Worm (Caenorhabditis elegans) whole organism, young adult: ENCODE data around the gene gpx-6.

Experiments
- B0336.3 ChIP-seq: fragments of 200-800 bp; sonication (Bioruptor generic); IDR thresholded peaks from 2 replicates; pipeline ENCODE4 v1.3.6; 2022; ENCODE audit warnings: missing genetic modification characterization, missing compliant biosample characterization
- C17E4.6 ChIP-seq: fragments of 200-800 bp; sonication (Bioruptor generic); IDR thresholded peaks from 2 replicates; pipeline ENCODE4 v1.3.6; 2022; ENCODE audit warnings: missing genetic modification reagents, missing genetic modification characterization, missing compliant biosample characterization
- F22D6.2 ChIP-seq: sonication (generic microtip); optimal IDR thresholded peaks from 2 replicates; lab custom pipeline; 2016; ENCODE audit warnings: mild to moderate bottlenecking, missing genetic modification characterization, missing compliant biosample characterization
- F57A8.1 ChIP-seq: fragments of 200-800 bp; sonication (Bioruptor generic); optimal IDR thresholded peaks from 2 replicates; lab custom pipeline; 2018; ENCODE audit warnings: mild to moderate bottlenecking, missing genetic modification characterization, moderate library complexity, missing compliant biosample characterization
- T07F8.4 ChIP-seq: sonication (generic microtip); optimal IDR thresholded peaks from 2 replicates; lab custom pipeline; 2016; ENCODE audit warnings: mild to moderate bottlenecking, missing genetic modification characterization, moderate library complexity, missing compliant biosample characterization
- T26A5.8 ChIP-seq: sonication (generic microtip); optimal IDR thresholded peaks from 2 replicates; lab custom pipeline; 2016; ENCODE audit warnings: missing genetic modification characterization, missing compliant biosample characterization
- Y53F4B.3 ChIP-seq: fragments of 200-800 bp; sonication (Bioruptor generic); IDR thresholded peaks from 2 replicates; pipeline ENCODE4 v1.3.6; 2022; ENCODE audit warnings: missing genetic modification reagents, missing genetic modification characterization, missing compliant biosample characterization
- Y56A3A.18 ChIP-seq: fragments of 200-800 bp; sonication (Bioruptor generic); IDR thresholded peaks from 2 replicates; pipeline ENCODE4 v1.3.6; 2022; ENCODE audit warnings: missing genetic modification reagents, missing genetic modification characterization, missing compliant biosample characterization
- Y95B8A.8 ChIP-seq: fragments of 200-800 bp; sonication (Bioruptor generic); IDR thresholded peaks from 2 replicates; pipeline ENCODE4 v1.3.6; 2022; ENCODE audit warnings: missing genetic modification reagents, missing genetic modification characterization, missing compliant biosample characterization
- ama-1 ChIP-seq, 3 experiments: fragments of 150-350 bp in 1 of 3; sonication (generic microtip) in 2 of 3; optimal IDR thresholded peaks; 2 replicates each; lab custom pipeline; 2014 to 2018; ENCODE audit warnings: missing biosample characterization in 2 of 3, missing genetic modification characterization in 2 of 3, missing genetic modification reagents in 2 of 3
- attf-3 ChIP-seq: fragments of 200-800 bp; sonication (Bioruptor generic); conservative IDR thresholded peaks from 2 replicates; pipeline ENCODE4 v1.3.6; 2022; ENCODE audit warnings: missing genetic modification reagents, missing genetic modification characterization, missing compliant biosample characterization
- attf-6 ChIP-seq: fragments of 200-800 bp; sonication (Bioruptor generic); IDR thresholded peaks from 2 replicates; pipeline ENCODE4 v1.3.6; 2022; ENCODE audit warnings: missing genetic modification reagents, missing genetic modification characterization, missing compliant biosample characterization
- bed-2 ChIP-seq: fragments of 200-800 bp; sonication (Bioruptor generic); IDR thresholded peaks from 2 replicates; pipeline ENCODE4 v1.3.6; 2022; ENCODE audit warnings: missing genetic modification reagents, missing genetic modification characterization, missing compliant biosample characterization
- ceh-91 ChIP-seq: fragments of 200-800 bp; sonication (Bioruptor generic); IDR thresholded peaks from 2 replicates; pipeline ENCODE4 v1.3.6; 2022; ENCODE audit warnings: missing genetic modification reagents, missing genetic modification characterization, missing compliant biosample characterization
- dpl-1 ChIP-seq: fragments of 150-350 bp; optimal IDR thresholded peaks from 2 replicates; lab custom pipeline; 2014; ENCODE audit warnings: missing biosample characterization, missing genetic modification reagents, missing genetic modification characterization
- egl-18 ChIP-seq: fragments of 200-800 bp; sonication (Bioruptor generic); IDR thresholded peaks from 2 replicates; pipeline ENCODE4 v1.3.6; 2022; ENCODE audit warnings: missing genetic modification reagents, missing genetic modification characterization, missing compliant biosample characterization
- egl-44 ChIP-seq: fragments of 200-800 bp; sonication (Bioruptor generic); IDR thresholded peaks from 2 replicates; pipeline ENCODE4 v1.3.6; 2022; ENCODE audit warnings: missing genetic modification reagents, missing genetic modification characterization, missing compliant biosample characterization
- egrh-3 ChIP-seq: fragments of 200-800 bp; sonication (Bioruptor generic); IDR thresholded peaks from 2 replicates; pipeline ENCODE4 v1.3.6; 2022; ENCODE audit warnings: missing genetic modification reagents, missing genetic modification characterization, missing compliant biosample characterization
- ekl-4 ChIP-seq: fragments of 200-800 bp; sonication (Bioruptor generic); IDR thresholded peaks from 2 replicates; pipeline ENCODE4 v1.3.6; 2022; ENCODE audit warnings: missing genetic modification reagents, missing genetic modification characterization, missing compliant biosample characterization
- gei-17 ChIP-seq: fragments of 200-800 bp; sonication (Bioruptor generic); optimal IDR thresholded peaks from 2 replicates; lab custom pipeline; 2018; ENCODE audit warnings: mild to moderate bottlenecking, missing genetic modification characterization, missing compliant biosample characterization
- him-1 ChIP-seq: sonication (generic microtip); optimal IDR thresholded peaks from 2 replicates; lab custom pipeline; 2016; ENCODE audit warnings: missing genotype, missing genetic modification reagents, missing genetic modification characterization, missing compliant biosample characterization
- hmg-20 ChIP-seq: fragments of 200-800 bp; sonication (Bioruptor generic); IDR thresholded peaks from 2 replicates; pipeline ENCODE4 v1.3.6; 2022; ENCODE audit warnings: missing genetic modification reagents, missing genetic modification characterization, missing compliant biosample characterization
- hsf-1 ChIP-seq: fragments of 200-800 bp; sonication (Bioruptor generic); IDR thresholded peaks from 2 replicates; pipeline ENCODE4 v1.3.6; 2022; ENCODE audit warnings: missing genetic modification reagents, missing genetic modification characterization, missing compliant biosample characterization
- lir-1 ChIP-seq: fragments of 200-800 bp; sonication (Bioruptor generic); conservative IDR thresholded peaks from 2 replicates; pipeline ENCODE4 v1.3.6; 2022; ENCODE audit warnings: missing genetic modification reagents, missing genetic modification characterization, missing compliant biosample characterization
- lsl-1 ChIP-seq: fragments of 200-800 bp; sonication (Bioruptor generic); optimal IDR thresholded peaks from 2 replicates; lab custom pipeline; 2018; ENCODE audit warnings: mild to moderate bottlenecking, missing genetic modification characterization, moderate library complexity, missing compliant biosample characterization
- madf-8 ChIP-seq: fragments of 200-800 bp; sonication (Bioruptor generic); conservative IDR thresholded peaks from 2 replicates; pipeline ENCODE4 v1.3.6; 2022; ENCODE audit warnings: missing genetic modification reagents, missing genetic modification characterization, missing compliant biosample characterization
- mel-28 ChIP-seq: sonication (generic microtip); optimal IDR thresholded peaks from 2 replicates; lab custom pipeline; 2016; ENCODE audit warnings: borderline replicate concordance, mild to moderate bottlenecking, missing genetic modification characterization, missing compliant biosample characterization
- pbrm-1 ChIP-seq: fragments of 200-800 bp; sonication (Bioruptor generic); IDR thresholded peaks from 2 replicates; pipeline ENCODE4 v1.3.6; 2022; ENCODE audit warnings: missing genetic modification reagents, missing genetic modification characterization, missing compliant biosample characterization
- rcor-1 ChIP-seq: fragments of 200-800 bp; sonication (Bioruptor generic); IDR thresholded peaks from 2 replicates; pipeline ENCODE4 v1.3.6; 2022; ENCODE audit warnings: missing genetic modification reagents, missing genetic modification characterization, missing compliant biosample characterization
- sea-2 ChIP-seq: fragments of 200-800 bp; sonication (Bioruptor generic); IDR thresholded peaks from 2 replicates; pipeline ENCODE4 v1.3.6; 2022; ENCODE audit warnings: missing genetic modification characterization, missing compliant biosample characterization
- snpc-1.1 ChIP-seq: sonication (generic microtip); optimal IDR thresholded peaks from 2 replicates; lab custom pipeline; 2017; ENCODE audit warnings: missing genetic modification characterization, mild to moderate bottlenecking, missing compliant biosample characterization, antibody characterized with exemption, moderate library complexity, missing genotype, missing genetic modification reagents; ENCODE audit not compliant: insufficient read depth
- snpc-4 ChIP-seq, 5 experiments: fragments of 150-350 bp in 1 of 5; sonication (generic microtip) in 4 of 5; optimal IDR thresholded peaks; 2 replicates each; lab custom pipeline; 2014 to 2018; ENCODE audit warnings: missing genetic modification characterization in 5 of 5, missing biosample characterization in 3 of 5, antibody characterized with exemption in 2 of 5, mild to moderate bottlenecking in 2 of 5, missing compliant biosample characterization in 2 of 5, missing genotype in 2 of 5, moderate library complexity in 2 of 5, missing genetic modification reagents in 1 of 5
- somi-1 ChIP-seq: fragments of 200-800 bp; sonication (Bioruptor generic); optimal IDR thresholded peaks from 2 replicates; lab custom pipeline; 2018; ENCODE audit warnings: mild to moderate bottlenecking, missing genetic modification characterization, missing compliant biosample characterization
- tbp1 ChIP-seq: fragments of 200-800 bp; sonication (Bioruptor generic); optimal IDR thresholded peaks from 2 replicates; lab custom pipeline; 2018; ENCODE audit warnings: mild to moderate bottlenecking, missing genetic modification characterization, missing compliant biosample characterization
- tbx-9 ChIP-seq: sonication (generic microtip); optimal IDR thresholded peaks from 2 replicates; lab custom pipeline; 2016; ENCODE audit warnings: borderline replicate concordance, missing genetic modification characterization, inconsistent platforms, missing compliant biosample characterization
- tlf-1 ChIP-seq: fragments of 200-800 bp; sonication (Bioruptor generic); optimal IDR thresholded peaks from 2 replicates; lab custom pipeline; 2018; ENCODE audit warnings: mild to moderate bottlenecking, missing genetic modification characterization, missing compliant biosample characterization
- unc-130 ChIP-seq: sonication (generic microtip); optimal IDR thresholded peaks from 2 replicates; lab custom pipeline; 2016; ENCODE audit warnings: missing genetic modification reagents, missing genetic modification characterization, missing compliant biosample characterization
- xnd-1 ChIP-seq: sonication (generic microtip); optimal IDR thresholded peaks from 2 replicates; lab custom pipeline; 2016; ENCODE audit warnings: missing genotype, missing genetic modification reagents, missing genetic modification characterization, missing compliant biosample characterization
- zfh-2 ChIP-seq: fragments of 200-800 bp; sonication (Bioruptor generic); conservative IDR thresholded peaks from 2 replicates; pipeline ENCODE4 v1.3.6; 2022; ENCODE audit warnings: missing genetic modification reagents, missing genetic modification characterization, missing compliant biosample characterization
- ztf-22 ChIP-seq: fragments of 200-800 bp; sonication (Bioruptor generic); optimal IDR thresholded peaks from 2 replicates; lab custom pipeline; 2018; ENCODE audit warnings: mild to moderate bottlenecking, missing genetic modification characterization, moderate library complexity, missing compliant biosample characterization
- ztf-25 ChIP-seq: fragments of 200-800 bp; sonication (Bioruptor generic); IDR thresholded peaks from 2 replicates; pipeline ENCODE4 v1.3.6; 2022; ENCODE audit warnings: missing genetic modification reagents, missing genetic modification characterization, missing compliant biosample characterization
- ztf-3 ChIP-seq: fragments of 200-800 bp; sonication (Bioruptor generic); optimal IDR thresholded peaks from 2 replicates; lab custom pipeline; 2018; ENCODE audit warnings: mild to moderate bottlenecking, missing genetic modification characterization, missing compliant biosample characterization

The gpx-6 gene

DNA sequence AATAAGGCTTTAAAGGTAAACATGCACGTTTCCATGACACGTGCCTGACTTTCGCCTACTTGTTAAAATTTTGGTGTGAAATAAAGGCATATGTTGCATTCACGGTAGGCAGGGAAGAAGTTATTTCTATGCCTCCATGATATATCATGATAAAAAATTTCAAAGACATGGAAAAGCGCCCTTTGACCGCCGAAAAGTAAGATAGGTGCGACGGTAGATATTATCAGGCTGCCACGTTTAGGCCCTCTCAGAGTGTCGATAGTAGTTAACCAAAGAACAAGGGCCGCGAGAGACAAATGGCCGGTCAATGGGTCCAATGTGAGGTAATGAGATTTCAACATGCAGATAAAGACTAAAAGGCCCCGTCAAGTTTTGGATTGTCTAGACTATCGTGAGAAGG, 21.2 kb downstream of the gpx-6 start:
- TF ChIP-seq xnd-1: no peak
- TF ChIP-seq hsf-1 (GFP tag; lab: Robert Waterston, UW): no peak
- TF ChIP-seq sea-2 (GFP tag; lab: Robert Waterston, UW): no peak
- TF ChIP-seq lsl-1 (GFP tag; lab: Kevin White, UChicago): no peak
- no peak for TF ChIP-seq tbx-9 (tag; lab: Kevin White, UChicago)
- no peak for TF ChIP-seq egl-44
- TF ChIP-seq tbp1 (GFP tag; lab: Kevin White, UChicago): no peak
- no peak for TF ChIP-seq Y56A3A.18
- no peak for TF ChIP-seq T07F8.4 (tag; lab: Kevin White, UChicago)
- TF ChIP-seq unc-130 (GFP tag; lab: Kevin White, UChicago): no peak
- no peak for TF ChIP-seq madf-8 (GFP tag; lab: Robert Waterston, UW)
- TF ChIP-seq gei-17 (GFP tag; lab: Kevin White, UChicago): no peak
- no peak for TF ChIP-seq Y95B8A.8 (GFP tag; lab: Robert Waterston, UW)
- no peak for TF ChIP-seq ztf-3 (GFP tag; lab: Kevin White, UChicago)
- no peak for TF ChIP-seq T26A5.8
- no peak for TF ChIP-seq him-1 (tag; lab: Kevin White, UChicago)
- no peak for TF ChIP-seq attf-6 (GFP tag; lab: Robert Waterston, UW)
- TF ChIP-seq ztf-25 (GFP tag; lab: Robert Waterston, UW): no peak

DNA sequence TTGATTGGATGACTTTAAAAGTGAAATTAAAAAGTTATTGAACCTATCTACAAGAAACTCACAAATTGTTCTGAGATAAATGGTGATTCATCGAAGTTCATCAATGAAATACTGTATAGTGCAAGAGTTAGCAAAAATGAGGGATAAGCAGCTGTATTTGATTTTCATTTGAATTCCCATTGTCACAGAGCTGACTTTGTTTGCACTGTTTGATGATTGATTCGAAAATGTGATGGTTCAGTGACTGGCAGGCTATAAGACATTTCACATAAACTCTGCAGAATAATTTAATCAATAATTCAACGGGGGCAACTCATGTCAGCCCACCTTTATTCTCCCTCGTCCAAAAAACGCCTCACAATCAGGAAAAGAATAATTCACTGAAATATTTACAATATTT, 21.6 kb downstream of the gpx-6 start, which contains the start of gene T09A12.8:
T09A12.8 (minus strand) TSS at position 101 of the 400 bp plus-strand sequence.
- TF ChIP-seq egrh-3 (GFP tag; lab: Robert Waterston, UW) (no peak), zfh-2 (GFP tag; lab: Robert Waterston, UW) (no peak), lsl-1 (GFP tag; lab: Kevin White, UChicago) (no peak), ama-1 (optimal IDR thresholded peaks at IDR 0.05; lab: Kevin White, UChicago) (no peak), ama-1 (GFP tag; optimal IDR thresholded peaks at IDR 0.05; lab: Kevin White, UChicago) (no peak), egl-18 (GFP tag; lab: Robert Waterston, UW) (no peak), mel-28 (no peak), ekl-4 (no peak), bed-2 (GFP tag; lab: Robert Waterston, UW) (no peak), somi-1 (GFP tag; lab: Kevin White, UChicago) (no peak), Y53F4B.3 (no peak), hmg-20 (GFP tag; lab: Robert Waterston, UW) (no peak), ceh-91 (GFP tag; lab: Robert Waterston, UW) (no peak), dpl-1 (no peak)

DNA sequence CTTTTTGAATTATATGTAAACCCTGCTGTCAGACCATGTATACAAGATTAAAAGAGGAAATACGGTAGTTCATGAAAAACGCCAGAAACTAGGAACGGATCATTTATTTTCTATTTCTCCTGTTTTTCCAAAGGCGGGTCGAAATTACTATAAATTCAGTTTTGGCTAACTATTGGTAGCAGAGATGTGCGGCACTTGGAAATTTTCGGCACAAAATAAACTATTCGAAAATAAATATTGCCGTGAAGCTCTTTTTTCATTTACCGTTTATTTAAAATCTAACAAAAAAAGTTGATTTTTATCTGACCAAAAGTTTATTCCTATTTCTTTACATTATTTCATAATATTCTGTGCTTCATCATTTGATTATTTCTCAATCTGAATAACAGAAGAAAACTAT, 22.1 kb downstream of the gpx-6 start, which contains the start of gene T09A12.1:
T09A12.1 (plus strand) TSS at position 301 of the 400 bp plus-strand sequence.
- TF ChIP-seq pbrm-1 (GFP tag; lab: Robert Waterston, UW) (no peak), attf-6 (GFP tag; lab: Robert Waterston, UW) (no peak), F22D6.2 (tag; lab: Kevin White, UChicago) (no peak), attf-3 (GFP tag; lab: Robert Waterston, UW) (no peak), lir-1 (GFP tag; lab: Robert Waterston, UW) (no peak), rcor-1 (GFP tag; lab: Robert Waterston, UW) (no peak), F57A8.1 (GFP tag; lab: Kevin White, UChicago) (no peak), C17E4.6 (no peak), ztf-22 (GFP tag; lab: Kevin White, UChicago) (no peak), snpc-1.1 (tag; lab: Kevin White, UChicago) (no peak), B0336.3 (GFP tag; lab: Robert Waterston, UW) (no peak), ztf-25 (GFP tag; lab: Robert Waterston, UW) (no peak), snpc-4 (GFP tag; optimal IDR thresholded peaks at IDR 0.05; lab: Kevin White, UChicago) (no peak), snpc-4 (tag; optimal IDR thresholded peaks at IDR 0.05; lab: Kevin White, UChicago) (no peak), tlf-1 (GFP tag; lab: Kevin White, UChicago) (no peak), ceh-91 (GFP tag; lab: Robert Waterston, UW) (no peak)
- TF ChIP-seq, all 124 proteins: peak for 0
